Worm (Caenorhabditis elegans): ENCODE data around the gene ser-7.

ser-7 gene

ce11 chrX:2688583-2689220 lies 15.3 kb downstream of the ser-7 start, which contains the start of gene T14G11.1 (continued):
- TF ChIP-seq ets-5 (GFP tag; IDR thresholded peaks at IDR 0.05), result no peak
- TF ChIP-seq zag-1 (tag; optimal IDR thresholded peaks at IDR 0.05), result no peak
- peak; percentile 25 for TF ChIP-seq zip-4 (GFP tag; optimal IDR thresholded peaks at IDR 0.05)
- TF ChIP-seq ama-1 (optimal IDR thresholded peaks at IDR 0.05), result no peak
- TF ChIP-seq lin-13 (GFP tag; optimal IDR thresholded peaks at IDR 0.05), result peak; percentile 70
- TF ChIP-seq lsy-2 (tag; optimal IDR thresholded peaks at IDR 0.05), result peak; percentile 97 to 98
- TF ChIP-seq nhr-20 (tag; optimal IDR thresholded peaks at IDR 0.05), result peak; percentile 74
- TF ChIP-seq pax-3 (tag; optimal IDR thresholded peaks at IDR 0.05), result no peak
- no peak for TF ChIP-seq hlh-4 (tag; optimal IDR thresholded peaks at IDR 0.05)
- no peak for TF ChIP-seq unc-98 (GFP tag; IDR thresholded peaks at IDR 0.05)
- TF ChIP-seq ceh-63 (GFP tag; optimal IDR thresholded peaks at IDR 0.05), result no peak
- TF ChIP-seq tbx-2 (tag; optimal IDR thresholded peaks at IDR 0.05), result peak; percentile 81
- peak; percentile 10 for TF ChIP-seq elt-2 (tag; optimal IDR thresholded peaks at IDR 0.05)
- TF ChIP-seq nhr-12 (tag; optimal IDR thresholded peaks at IDR 0.05), result no peak
- TF ChIP-seq snpc-4 (tag; optimal IDR thresholded peaks at IDR 0.05), result no peak
- peak; percentile 10 for TF ChIP-seq jun-1 (tag; optimal IDR thresholded peaks at IDR 0.05)
- TF ChIP-seq nhr-11 (tag; optimal IDR thresholded peaks at IDR 0.05), result no peak
- TF ChIP-seq fkh-8 (tag; optimal IDR thresholded peaks at IDR 0.05), result peak; percentile 42
- TF ChIP-seq lin-14 (GFP tag; optimal IDR thresholded peaks at IDR 0.05), result peak; percentile 87
- TF ChIP-seq F16B12.6 (tag; optimal IDR thresholded peaks at IDR 0.05), result peak; percentile 17
- TF ChIP-seq hpl-2 (GFP tag; optimal IDR thresholded peaks at IDR 0.05), result no peak
- peak; percentile 70 for TF ChIP-seq swsn-7 (tag; optimal IDR thresholded peaks at IDR 0.05)
- peak; percentile 34 for TF ChIP-seq sup-37 (GFP tag; optimal IDR thresholded peaks at IDR 0.05)
- peak; percentile 62 to 67 for TF ChIP-seq lin-35 (GFP tag; optimal IDR thresholded peaks at IDR 0.05)
- TF ChIP-seq rnt-1 (tag; optimal IDR thresholded peaks at IDR 0.05), result peak; percentile 82
- peak; percentile 44 for TF ChIP-seq ztf-4 (tag; optimal IDR thresholded peaks at IDR 0.05)
- peak; percentile 99 for TF ChIP-seq C04F5.9 (tag; optimal IDR thresholded peaks at IDR 0.05)
- peak; percentile 61 to 75 for TF ChIP-seq efl-1 (optimal IDR thresholded peaks at IDR 0.05)
- peak in 1 of 2 experiments; percentile 85 for TF ChIP-seq efl-1 (GFP tag; optimal IDR thresholded peaks at IDR 0.05 in 1 of 2)
- TF ChIP-seq unc-62 (GFP tag; optimal IDR thresholded peaks at IDR 0.05), result no peak
- TF ChIP-seq Y116A8C.19 (tag; optimal IDR thresholded peaks at IDR 0.05; ENCODE audit: borderline replicate concordance), result no peak
- no peak for TF ChIP-seq elt-3 (tag; optimal IDR thresholded peaks at IDR 0.05)
- peak; percentile 88 for TF ChIP-seq dsc-1 (tag; optimal IDR thresholded peaks at IDR 0.05)
- TF ChIP-seq fkh-10 (GFP tag; optimal IDR thresholded peaks at IDR 0.05), result peak; percentile 76
- peak in 1 of 2 experiments; percentile 12 for TF ChIP-seq egl-27 (tag; optimal IDR thresholded peaks at IDR 0.05)
- TF ChIP-seq nhr-84 (tag; optimal IDR thresholded peaks at IDR 0.05), result no peak
- TF ChIP-seq mef-2 (tag; optimal IDR thresholded peaks at IDR 0.05), result no peak
- no peak for TF ChIP-seq ceh-88 (GFP tag; IDR thresholded peaks at IDR 0.05)
- TF ChIP-seq snu-23 (GFP tag; optimal IDR thresholded peaks at IDR 0.05), result peak; percentile 77
- peak; percentile 61 for TF ChIP-seq nhr-77 (tag; optimal IDR thresholded peaks at IDR 0.05)
- no peak for TF ChIP-seq hlh-17 (GFP tag; optimal IDR thresholded peaks at IDR 0.05; ENCODE audit: borderline replicate concordance)
- peak; percentile 79 for TF ChIP-seq nhr-19 (GFP tag; conservative IDR thresholded peaks at IDR 0.05)
- TF ChIP-seq nhr-71 (tag; optimal IDR thresholded peaks at IDR 0.05), result peak; percentile 86
- peak; percentile 69 for TF ChIP-seq xbp-1 (tag; optimal IDR thresholded peaks at IDR 0.05)
- TF ChIP-seq grh-1 (GFP tag; IDR thresholded peaks at IDR 0.05), result peak; percentile 39; the same call in 1 of the 2 replicates
- peak in 1 of 2 experiments; percentile 70 for TF ChIP-seq mdl-1 (tag; optimal IDR thresholded peaks at IDR 0.05)
- no peak for TF ChIP-seq C34B4.2 (tag; optimal IDR thresholded peaks at IDR 0.05)
- peak; percentile 82 for TF ChIP-seq nhr-47 (tag; optimal IDR thresholded peaks at IDR 0.05)
- peak; percentile 41 for TF ChIP-seq unc-130 (tag; optimal IDR thresholded peaks at IDR 0.05)
- peak; percentile 53 for TF ChIP-seq fos-1 (tag; optimal IDR thresholded peaks at IDR 0.05)
- peak; percentile 10 for TF ChIP-seq sox-4 (tag; optimal IDR thresholded peaks at IDR 0.05)
- no peak for TF ChIP-seq sptf-1 (tag; optimal IDR thresholded peaks at IDR 0.05)
- TF ChIP-seq mab-9 (GFP tag; IDR thresholded peaks at IDR 0.05), result no peak

Data from whole organism, L1 larva.